Worm (Caenorhabditis elegans): ENCODE results near the gene ZK6.6.

- TF ChIP-seq nhr-12 (tag; optimal IDR thresholded peaks at IDR 0.05) (no peak), pha-4 (tag; optimal IDR thresholded peaks at IDR 0.05) (no peak), mep-1 (tag; optimal IDR thresholded peaks at IDR 0.05) (no peak), snpc-4 (tag; optimal IDR thresholded peaks at IDR 0.05) (no peak), unc-62 (GFP tag; optimal IDR thresholded peaks at IDR 0.05) (no peak), ztf-11 (tag; optimal IDR thresholded peaks at IDR 0.05) (no peak), ceh-43 (GFP tag; optimal IDR thresholded peaks at IDR 0.05) (no peak), nhr-237 (tag; optimal IDR thresholded peaks at IDR 0.05) (no peak), lin-32 (GFP tag; optimal IDR thresholded peaks at IDR 0.05) (no peak), sptf-1 (tag; optimal IDR thresholded peaks at IDR 0.05) (no peak), unc-39 (tag; optimal IDR thresholded peaks at IDR 0.05) (no peak), lsy-2 (tag; optimal IDR thresholded peaks at IDR 0.05) (no peak), blmp-1 (tag; optimal IDR thresholded peaks at IDR 0.05) (no peak)
Measured at ce11 chrV:360068-360467, 28.4 kb upstream of the ZK6.6 start.

Measured in whole organism, mixed stage, embryonic.